Fruit fly (Drosophila melanogaster): ENCODE measurements around the gene CG31909.

DNA sequence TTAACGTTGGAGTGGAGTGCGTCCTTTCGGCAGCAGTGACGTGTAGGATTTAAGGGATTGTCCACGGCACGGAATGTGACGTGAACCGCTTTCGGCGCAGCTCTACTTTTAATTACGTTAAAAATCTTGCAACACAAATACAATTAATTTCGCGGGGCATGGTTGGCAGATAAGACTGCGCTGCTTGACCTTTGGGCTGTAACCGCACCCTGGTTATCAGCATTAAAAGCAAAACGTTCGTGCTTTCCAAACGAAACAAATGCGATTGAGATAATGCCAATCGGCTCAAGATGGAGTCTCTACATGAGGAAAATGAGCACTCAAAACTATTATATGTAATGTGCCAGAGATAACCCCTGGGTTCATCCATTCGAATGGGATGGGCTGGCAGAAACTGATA lies 43.8 kb upstream of the CG31909 start:
- TF ChIP-seq CG8119 (GFP tag; IDR thresholded peaks at IDR 0.05) (no peak), dac (GFP tag; optimal IDR thresholded peaks at IDR 0.05) (no peak), ss (GFP tag; optimal IDR thresholded peaks at IDR 0.05) (no peak), CG1621 (tag; optimal IDR thresholded peaks at IDR 0.05) (no peak), Eip78C (GFP tag) (no peak), Blimp-1 (GFP tag; optimal IDR thresholded peaks at IDR 0.05) (no peak), CG3919 (GFP tag; optimal IDR thresholded peaks at IDR 0.05) (no peak), lz (GFP tag; optimal IDR thresholded peaks at IDR 0.05) (no peak), Sox15 (GFP tag; optimal IDR thresholded peaks at IDR 0.05) (no peak), CG4318 (GFP tag; optimal IDR thresholded peaks at IDR 0.05) (no peak)
